Fruit fly (Drosophila melanogaster) whole organism, adult: ENCODE data around the gene CG5290.

Experiments used
- CG14711 ChIP-seq: fragments of 200-800 bp; sonication (Bioruptor generic); optimal IDR thresholded peaks from 2 replicates; lab custom pipeline; 2018; ENCODE audit warnings: missing biosample characterization, mild to moderate bottlenecking, missing genetic modification characterization, moderate library complexity
- CG33017 ChIP-seq: fragments of 200-800 bp; sonication (Bioruptor generic); optimal IDR thresholded peaks from 2 replicates; lab custom pipeline; 2018; ENCODE audit warnings: missing biosample characterization, mild to moderate bottlenecking, missing genetic modification characterization, moderate library complexity
- Clk ChIP-seq: fragments of 200-800 bp; sonication (Bioruptor generic); optimal IDR thresholded peaks from 2 replicates; lab custom pipeline; 2017; ENCODE audit warnings: missing biosample characterization, missing genetic modification characterization
- Crg-1 ChIP-seq: fragments of 200-800 bp; sonication (Bioruptor generic); optimal IDR thresholded peaks from 2 replicates; lab custom pipeline; 2016; ENCODE audit warnings: missing biosample characterization, missing genetic modification characterization
- Mnt ChIP-seq: fragments of 200-800 bp; sonication (Bioruptor generic); optimal IDR thresholded peaks from 2 replicates; lab custom pipeline; 2016; ENCODE audit warnings: missing biosample characterization, mild to moderate bottlenecking, missing genetic modification characterization
- pad ChIP-seq: fragments of 200-800 bp; sonication (Bioruptor generic); optimal IDR thresholded peaks from 3 replicates; lab custom pipeline; 2017; ENCODE audit warnings: missing biosample characterization, missing genetic modification characterization, mild to moderate bottlenecking, moderate library complexity, missing genetic modification reagents
- tj ChIP-seq: fragments of 200-800 bp; sonication (Bioruptor generic); optimal IDR thresholded peaks from 3 replicates; lab custom pipeline; 2017; ENCODE audit warnings: missing biosample characterization, mild to moderate bottlenecking, missing genetic modification characterization, moderate library complexity
- toe ChIP-seq: fragments of 200-800 bp; sonication (Bioruptor generic); optimal IDR thresholded peaks from 2 replicates; lab custom pipeline; 2016; ENCODE audit warnings: missing biosample characterization, missing genetic modification characterization

DNA sequence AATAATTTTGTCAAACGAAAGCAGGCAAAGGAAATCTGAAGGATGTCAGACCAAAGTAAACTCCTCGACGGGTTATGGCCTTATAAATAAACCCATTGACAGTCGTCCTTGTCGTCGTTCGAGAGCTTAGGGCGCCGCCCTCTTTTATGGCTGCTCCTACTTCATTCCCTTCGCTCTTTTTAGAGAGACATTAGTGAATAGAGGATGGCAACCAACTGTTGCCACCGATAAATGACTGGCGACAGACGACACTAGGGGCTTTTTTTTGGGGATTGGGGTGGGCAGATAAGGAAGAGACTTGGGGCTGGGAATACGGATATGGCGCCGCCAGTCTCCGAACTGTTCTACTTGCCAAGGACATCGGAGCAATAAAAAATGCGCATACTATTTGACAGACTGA, 30.1 kb upstream of the CG5290 start:
- TF ChIP-seq CG14711 (tag; lab: Kevin White, UChicago) (no peak), pad (GFP tag; lab: Kevin White, UChicago) (no peak), Crg-1 (no peak), Mnt (no peak), toe (no peak), CG33017 (tag; lab: Kevin White, UChicago) (no peak), Clk (GFP tag; lab: Kevin White, UChicago) (no peak), tj (GFP tag; lab: Kevin White, UChicago) (no peak)
